Worm (Caenorhabditis elegans) whole organism, midembryonic: ENCODE measurements around the gene F40F12.3.

Experiments
- T22C8.4 ChIP-seq: fragments of 200-800 bp; sonication (Bioruptor generic); IDR thresholded peaks from 2 replicates; pipeline ENCODE4 v1.3.6; 2022; ENCODE audit warnings: missing genetic modification characterization, missing compliant biosample characterization
- cog-1 ChIP-seq: sonication (generic microtip); optimal IDR thresholded peaks from 2 replicates; lab custom pipeline; 2016; ENCODE audit warnings: missing genetic modification characterization, missing compliant biosample characterization
- flt-1 ChIP-seq: fragments of 200-800 bp; sonication (Bioruptor generic); IDR thresholded peaks from 2 replicates; pipeline ENCODE4 v1.3.6; 2022; ENCODE audit warnings: missing genetic modification characterization, missing compliant biosample characterization
- klf-2 ChIP-seq: fragments of 200-800 bp; sonication (Bioruptor generic); conservative IDR thresholded peaks from 2 replicates; pipeline ENCODE4 v1.3.6; 2022; ENCODE audit warnings: missing genetic modification reagents, missing genetic modification characterization, missing compliant biosample characterization
- med-1 ChIP-seq: sonication (generic microtip); optimal IDR thresholded peaks from 2 replicates; lab custom pipeline; 2017; ENCODE audit warnings: missing genetic modification characterization, mild to moderate bottlenecking, missing compliant biosample characterization, antibody characterized with exemption, missing genetic modification reagents; ENCODE audit not compliant: insufficient read depth
- ref-1 ChIP-seq: fragments of 200-800 bp; sonication (Bioruptor generic); conservative IDR thresholded peaks from 2 replicates; pipeline ENCODE4 v1.3.6; 2022; ENCODE audit warnings: missing genetic modification reagents, missing genetic modification characterization, missing compliant biosample characterization
- tab-1 ChIP-seq: fragments of 200-800 bp; sonication (Bioruptor generic); IDR thresholded peaks from 2 replicates; pipeline ENCODE4 v1.3.6; 2022; ENCODE audit warnings: missing genetic modification characterization, missing compliant biosample characterization
- ztf-23 ChIP-seq: fragments of 200-800 bp; sonication (Bioruptor generic); IDR thresholded peaks from 2 replicates; pipeline ENCODE4 v1.3.6; 2022; ENCODE audit warnings: missing genetic modification reagents, missing genetic modification characterization, missing compliant biosample characterization
- ztf-29 ChIP-seq: fragments of 200-800 bp; sonication (Bioruptor generic); IDR thresholded peaks from 2 replicates; pipeline ENCODE4 v1.3.6; 2022; ENCODE audit warnings: missing genetic modification reagents, missing genetic modification characterization, missing compliant biosample characterization

Gene F40F12.3

DNA sequence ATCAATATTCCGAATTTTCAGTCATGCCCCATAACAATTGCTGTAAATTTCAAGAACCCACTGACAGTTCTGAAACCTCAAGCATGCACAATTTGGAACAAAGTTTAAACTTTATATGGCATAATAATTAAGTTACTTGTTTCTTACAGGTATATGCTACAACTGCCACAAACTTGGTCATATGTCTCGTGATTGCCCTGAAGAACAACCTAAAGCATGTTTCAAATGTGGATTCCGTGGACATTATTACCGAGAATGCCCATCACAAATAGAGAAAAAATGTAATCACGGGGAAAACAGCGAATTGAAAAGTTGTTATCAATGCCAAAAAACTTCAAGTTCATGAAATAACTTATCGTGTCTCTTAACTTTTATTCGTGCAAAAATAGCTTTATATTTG is 7.7 kb downstream of the F40F12.3 start:
- TF ChIP-seq ztf-23 (GFP tag; lab: Robert Waterston, UW) (0 out of 2 replicates have a peak, but pooled peaks have one; percentile 9), flt-1 (GFP tag; lab: Robert Waterston, UW) (no peak)

DNA sequence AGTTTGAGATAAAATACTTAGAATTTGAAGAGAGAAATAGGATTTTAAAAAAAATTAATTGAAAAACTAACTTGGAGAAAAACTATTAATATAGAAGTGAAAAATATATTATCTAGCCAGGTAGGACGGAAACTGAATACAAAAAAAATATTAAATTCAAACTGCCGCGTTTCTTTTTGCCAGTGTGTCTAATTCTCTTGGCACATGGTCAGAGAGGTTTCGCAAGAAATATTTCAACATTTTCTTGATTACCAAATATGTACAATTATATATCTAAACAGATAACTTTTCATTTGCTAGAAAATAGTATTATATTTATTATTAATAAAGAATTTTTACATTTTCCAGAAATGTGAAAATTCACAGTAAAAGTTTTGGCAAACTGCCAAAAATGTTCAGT is 8.2 kb downstream of the F40F12.3 start:
- TF ChIP-seq ztf-29 (no peak), ztf-23 (GFP tag; lab: Robert Waterston, UW) (no peak), tab-1 (GFP tag; lab: Robert Waterston, UW) (no peak), T22C8.4 (GFP tag; lab: Robert Waterston, UW) (no peak), cog-1 (no peak), med-1 (GFP tag; lab: Kevin White, UChicago) (no peak), klf-2 (GFP tag; lab: Robert Waterston, UW) (no peak), ref-1 (GFP tag; lab: Robert Waterston, UW) (no peak), flt-1 (GFP tag; lab: Robert Waterston, UW) (no peak)

- no peak for TF ChIP-seq cog-1
- no peak for TF ChIP-seq med-1 (GFP tag; lab: Kevin White, UChicago)
- TF ChIP-seq ztf-29 = no peak
- TF ChIP-seq tab-1 (GFP tag; lab: Robert Waterston, UW) = no peak
- TF ChIP-seq ref-1 (GFP tag; lab: Robert Waterston, UW) = no peak
- TF ChIP-seq klf-2 (GFP tag; lab: Robert Waterston, UW) = no peak
- TF ChIP-seq T22C8.4 (GFP tag; lab: Robert Waterston, UW) = no peak
- TF ChIP-seq flt-1 (GFP tag; lab: Robert Waterston, UW) = no peak
- no peak for TF ChIP-seq ztf-23 (GFP tag; lab: Robert Waterston, UW)
These were observed 9.8 kb downstream of the F40F12.3 start, which contains the start of the genes cyld-1 and F40F12.9 for ce11 chrIII:9910608-9911479. TSS of gene cyld-1 (minus strand) at chrIII:9910658. TSS of gene F40F12.9 (plus strand) at chrIII:9911328.

ce11 chrIII:9908769-9909168 is 11.9 kb downstream of the F40F12.3 start:
- TF ChIP-seq flt-1 (GFP tag; lab: Robert Waterston, UW) (no peak), med-1 (GFP tag; lab: Kevin White, UChicago) (no peak), cog-1 (no peak), ztf-29 (no peak)

- TF ChIP-seq med-1 (GFP tag; lab: Kevin White, UChicago) (no peak), ztf-23 (GFP tag; lab: Robert Waterston, UW) (no peak), tab-1 (GFP tag; lab: Robert Waterston, UW) (no peak), T22C8.4 (GFP tag; lab: Robert Waterston, UW) (no peak), flt-1 (GFP tag; lab: Robert Waterston, UW) (no peak), klf-2 (GFP tag; lab: Robert Waterston, UW) (no peak), ztf-29 (no peak), cog-1 (no peak), ref-1 (GFP tag; lab: Robert Waterston, UW) (no peak)
These were observed 13.1 kb downstream of the F40F12.3 start for ce11 chrIII:9907574-9907973.

DNA sequence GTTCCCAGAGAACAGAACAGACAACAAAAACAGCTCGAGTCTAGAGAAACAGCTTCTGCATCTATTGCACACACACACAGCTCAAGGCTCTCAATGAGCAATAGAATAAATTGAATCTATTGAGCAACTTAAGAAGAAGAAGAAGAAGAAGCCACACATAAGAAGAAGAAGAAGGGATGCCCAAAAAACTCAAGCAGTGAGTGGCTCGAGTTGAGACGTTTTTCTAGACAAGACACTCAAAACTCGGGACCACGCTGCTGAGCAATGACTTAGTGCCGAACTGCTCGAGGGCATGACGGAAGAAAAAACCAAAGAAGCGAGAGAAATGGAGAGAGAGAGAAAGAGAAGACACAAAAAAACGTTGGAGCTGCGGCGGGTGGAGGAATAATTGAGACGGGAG is 15.4 kb downstream of the F40F12.3 start:
- no peak for TF ChIP-seq cog-1
- TF ChIP-seq ztf-23 (GFP tag; lab: Robert Waterston, UW) = no peak
- TF ChIP-seq ref-1 (GFP tag; lab: Robert Waterston, UW) = no peak
- TF ChIP-seq med-1 (GFP tag; lab: Kevin White, UChicago) = no peak
- TF ChIP-seq ztf-29 = no peak
- TF ChIP-seq tab-1 (GFP tag; lab: Robert Waterston, UW) = no peak

DNA sequence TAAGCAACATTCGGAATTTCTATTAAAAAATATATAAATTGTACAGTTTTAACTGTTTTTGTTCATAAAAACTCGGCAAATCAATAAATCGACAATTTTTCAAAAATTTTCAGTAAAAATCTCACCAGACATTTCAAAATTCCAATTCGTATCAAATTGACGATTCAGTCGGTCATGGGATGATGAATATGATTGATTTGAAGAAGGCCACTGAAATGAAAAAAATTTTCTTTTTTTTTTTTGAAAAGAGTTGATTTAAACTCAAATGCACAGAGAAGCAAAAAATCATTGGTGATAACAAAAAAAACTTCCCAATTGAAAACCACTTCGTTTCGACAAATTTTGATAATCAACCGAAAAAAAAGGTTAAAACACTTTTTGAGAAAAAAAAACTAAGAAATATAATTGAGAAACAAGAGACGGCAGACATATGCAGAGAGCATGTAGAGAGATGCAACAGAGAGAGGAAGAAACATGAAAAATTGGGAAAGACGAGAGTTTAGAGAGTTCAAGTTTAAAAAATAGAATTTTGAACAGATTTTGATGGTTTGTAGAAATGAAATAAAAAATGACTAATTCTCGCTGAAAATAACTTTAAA is 16.9 kb downstream of the F40F12.3 start:
- TF ChIP-seq klf-2 (GFP tag; lab: Robert Waterston, UW) (no peak), ref-1 (GFP tag; lab: Robert Waterston, UW) (no peak), tab-1 (GFP tag; lab: Robert Waterston, UW) (no peak), T22C8.4 (GFP tag; lab: Robert Waterston, UW) (no peak), flt-1 (GFP tag; lab: Robert Waterston, UW) (no peak), ztf-29 (no peak), cog-1 (no peak), med-1 (GFP tag; lab: Kevin White, UChicago) (no peak), ztf-23 (GFP tag; lab: Robert Waterston, UW) (no peak)

DNA sequence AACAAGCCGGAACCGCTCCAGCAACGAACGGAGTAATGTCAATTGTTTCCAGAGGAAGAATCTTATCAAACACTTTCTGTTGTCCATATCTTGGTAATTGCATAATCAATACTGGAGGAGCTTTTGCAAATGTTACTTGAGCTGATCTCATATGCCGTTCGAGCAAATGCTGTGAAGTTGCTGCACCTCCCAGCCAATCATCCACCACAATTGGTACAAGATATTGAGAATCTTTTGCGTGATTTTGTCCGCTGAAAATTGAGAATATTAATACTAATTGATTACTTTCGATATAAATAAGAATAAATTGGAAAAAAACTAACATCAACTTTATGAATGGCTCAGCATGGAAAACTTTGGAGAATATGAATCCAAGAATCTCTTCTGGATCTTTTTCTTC is 20.9 kb downstream of the F40F12.3 start:
- TF ChIP-seq ref-1 (GFP tag; lab: Robert Waterston, UW) = no peak
- no peak for TF ChIP-seq flt-1 (GFP tag; lab: Robert Waterston, UW)
- no peak for TF ChIP-seq med-1 (GFP tag; lab: Kevin White, UChicago)

ce11 chrIII:9892855-9893254 is 27.8 kb downstream of the F40F12.3 start, which contains the start of gene mam-7:
TSS of gene mam-7 (plus strand) at chrIII:9893155.
- TF ChIP-seq flt-1 (GFP tag; lab: Robert Waterston, UW) (no peak), ztf-29 (no peak), klf-2 (GFP tag; lab: Robert Waterston, UW) (no peak), med-1 (GFP tag; lab: Kevin White, UChicago) (no peak), ztf-23 (GFP tag; lab: Robert Waterston, UW) (no peak), cog-1 (no peak), T22C8.4 (GFP tag; lab: Robert Waterston, UW) (no peak), ref-1 (GFP tag; lab: Robert Waterston, UW) (no peak), tab-1 (GFP tag; lab: Robert Waterston, UW) (no peak)
